Worm (Caenorhabditis elegans) whole organism, late embryonic: ENCODE data around the gene tag-297.

Source experiments
- F13H6.1 ChIP-seq: sonication (generic microtip); optimal IDR thresholded peaks from 2 replicates; lab custom pipeline; 2016; ENCODE audit warnings: missing genetic modification characterization, missing compliant biosample characterization
- T23F11.4 ChIP-seq: fragments of 200-800 bp; sonication (Bioruptor generic); optimal IDR thresholded peaks from 2 replicates; lab custom pipeline; 2018; ENCODE audit warnings: mild to moderate bottlenecking, missing genetic modification characterization, missing compliant biosample characterization
- ahr-1 ChIP-seq: sonication (generic microtip); optimal IDR thresholded peaks from 2 replicates; lab custom pipeline; 2016; ENCODE audit warnings: missing genetic modification characterization, missing compliant biosample characterization
- ama-1 ChIP-seq: fragments of 150-350 bp; optimal IDR thresholded peaks from 2 replicates; lab custom pipeline; 2014
- ceh-14 ChIP-seq: sonication (generic microtip); optimal IDR thresholded peaks from 2 replicates; lab custom pipeline; 2016; ENCODE audit warnings: missing genotype, missing genetic modification characterization, missing compliant biosample characterization
- ceh-19 ChIP-seq: fragments of 200-800 bp; sonication (Bioruptor generic); optimal IDR thresholded peaks from 2 replicates; lab custom pipeline; 2018; ENCODE audit warnings: mild to moderate bottlenecking, missing genetic modification characterization, missing compliant biosample characterization
- ceh-22 ChIP-seq: sonication (generic microtip); optimal IDR thresholded peaks from 2 replicates; lab custom pipeline; 2017; ENCODE audit warnings: missing biosample characterization, missing genetic modification characterization
- ceh-24 ChIP-seq: sonication (generic microtip); optimal IDR thresholded peaks from 2 replicates; lab custom pipeline; 2016; ENCODE audit warnings: mild to moderate bottlenecking, missing genetic modification characterization, missing compliant biosample characterization
- ceh-30 ChIP-seq: fragments of 150-350 bp; optimal IDR thresholded peaks from 2 replicates; lab custom pipeline; 2014; ENCODE audit warnings: missing biosample characterization, missing genetic modification characterization
- ceh-34 ChIP-seq: sonication (generic microtip); optimal IDR thresholded peaks from 2 replicates; lab custom pipeline; 2016; ENCODE audit warnings: mild to moderate bottlenecking, missing genetic modification characterization, missing compliant biosample characterization
- ceh-45 ChIP-seq: fragments of 200-800 bp; sonication (Bioruptor generic); IDR thresholded peaks from 2 replicates; pipeline ENCODE4 v1.3.6; 2022; ENCODE audit warnings: missing genetic modification reagents, missing genetic modification characterization, missing compliant biosample characterization
- ceh-6 ChIP-seq: fragments of 200-800 bp; sonication (Bioruptor generic); optimal IDR thresholded peaks from 2 replicates; lab custom pipeline; 2018; ENCODE audit warnings: mild to moderate bottlenecking, missing genetic modification characterization, missing compliant biosample characterization
- che-1 ChIP-seq: sonication (generic microtip); optimal IDR thresholded peaks from 2 replicates; lab custom pipeline; 2016; ENCODE audit warnings: mild to moderate bottlenecking, missing genetic modification characterization, missing compliant biosample characterization
- ets-4 ChIP-seq: sonication (generic microtip); optimal IDR thresholded peaks from 2 replicates; lab custom pipeline; 2016; ENCODE audit warnings: missing genetic modification characterization, missing compliant biosample characterization
- hlh-15 ChIP-seq: sonication (generic microtip); optimal IDR thresholded peaks from 2 replicates; lab custom pipeline; 2016; ENCODE audit warnings: missing genetic modification characterization, missing compliant biosample characterization
- hlh-6 ChIP-seq: sonication (generic microtip); optimal IDR thresholded peaks from 2 replicates; lab custom pipeline; 2016; ENCODE audit warnings: missing genotype, missing genetic modification characterization, missing compliant biosample characterization
- lin-11 ChIP-seq: fragments of 200-800 bp; sonication (Bioruptor generic); optimal IDR thresholded peaks from 2 replicates; lab custom pipeline; 2018; ENCODE audit warnings: mild to moderate bottlenecking, missing genetic modification characterization, missing compliant biosample characterization
- madf-2 ChIP-seq: sonication (generic microtip); optimal IDR thresholded peaks from 2 replicates; lab custom pipeline; 2017; ENCODE audit warnings: missing genetic modification characterization, missing compliant biosample characterization
- nhr-11 ChIP-seq: fragments of 150-350 bp; optimal IDR thresholded peaks from 2 replicates; lab custom pipeline; 2014; ENCODE audit warnings: missing biosample characterization, missing genetic modification characterization
- nhr-232 ChIP-seq: sonication (generic microtip); optimal IDR thresholded peaks from 2 replicates; lab custom pipeline; 2016; ENCODE audit warnings: missing genetic modification characterization, missing compliant biosample characterization
- npax-4 ChIP-seq: sonication (generic microtip); optimal IDR thresholded peaks from 2 replicates; lab custom pipeline; 2016; ENCODE audit warnings: missing genetic modification characterization, missing compliant biosample characterization
- pat-9 ChIP-seq: fragments of 200-800 bp; sonication (Bioruptor generic); optimal IDR thresholded peaks from 2 replicates; lab custom pipeline; 2018; ENCODE audit warnings: mild to moderate bottlenecking, missing genetic modification characterization, moderate library complexity, missing compliant biosample characterization
- pha-2 ChIP-seq: sonication (generic microtip); optimal IDR thresholded peaks from 2 replicates; lab custom pipeline; 2017; ENCODE audit warnings: mild to moderate bottlenecking, missing genetic modification characterization, missing compliant biosample characterization
- pqm-1 ChIP-seq: sonication (generic microtip); optimal IDR thresholded peaks from 2 replicates; lab custom pipeline; 2016; ENCODE audit warnings: missing genetic modification characterization, missing compliant biosample characterization
- pros-1 ChIP-seq: fragments of 150-350 bp; optimal IDR thresholded peaks from 2 replicates; lab custom pipeline; 2014; ENCODE audit warnings: missing biosample characterization, missing genetic modification reagents, missing genetic modification characterization
- sdc-2 ChIP-seq: sonication (generic microtip); optimal IDR thresholded peaks from 2 replicates; lab custom pipeline; 2016; ENCODE audit warnings: missing genotype, missing genetic modification characterization, missing compliant biosample characterization
- sox-2 ChIP-seq: fragments of 200-800 bp; sonication (Bioruptor generic); IDR thresholded peaks from 2 replicates; pipeline ENCODE4 v1.3.6; 2022; ENCODE audit warnings: missing genetic modification reagents, missing genetic modification characterization, missing compliant biosample characterization
- tbx-2 ChIP-seq: sonication (generic microtip); optimal IDR thresholded peaks from 2 replicates; lab custom pipeline; 2016; ENCODE audit warnings: missing genetic modification characterization, missing compliant biosample characterization
- ttx-3 ChIP-seq: sonication (generic microtip); optimal IDR thresholded peaks from 2 replicates; lab custom pipeline; 2016; ENCODE audit warnings: missing genetic modification reagents, missing genetic modification characterization, missing compliant biosample characterization
- unc-3 ChIP-seq, 2 experiments: fragments of 200-800 bp in 1 of 2; sonication (Bioruptor generic) in 1 of 2; sonication (generic microtip) in 1 of 2; conservative IDR thresholded peaks in 1 of 2; optimal IDR thresholded peaks in 1 of 2; 2 replicates each; pipeline versions ENCODE4 v1.3.6 to Lab custom; 2016 to 2022; ENCODE audit warnings: missing compliant biosample characterization in 2 of 2, missing genetic modification characterization in 2 of 2, missing genetic modification reagents in 1 of 2
- zip-5 ChIP-seq: sonication (generic microtip); optimal IDR thresholded peaks from 2 replicates; lab custom pipeline; 2016; ENCODE audit warnings: missing genetic modification characterization, missing compliant biosample characterization
- ztf-16 ChIP-seq: sonication (generic microtip); optimal IDR thresholded peaks from 2 replicates; lab custom pipeline; 2017; ENCODE audit warnings: missing genetic modification characterization, missing compliant biosample characterization

Gene tag-297

DNA sequence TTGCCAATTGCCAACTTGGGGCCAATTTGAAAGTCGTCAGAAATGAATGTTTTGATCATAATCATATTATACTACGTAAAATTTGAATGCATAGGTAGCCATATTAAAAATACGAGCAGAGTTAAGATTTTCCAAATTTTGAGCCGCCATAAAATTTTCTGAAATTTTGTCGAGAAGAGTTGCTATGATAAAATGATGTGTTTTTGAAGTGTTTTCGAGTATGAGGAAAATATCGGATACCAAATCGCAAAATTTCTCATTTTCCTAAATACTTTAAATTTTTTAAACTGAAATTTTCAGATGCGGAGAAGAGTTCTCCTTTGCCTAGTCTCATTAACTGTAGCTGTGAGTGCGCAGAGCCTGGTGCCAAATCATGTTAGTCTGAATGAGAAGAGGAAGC, at the start of gene tag-297:
Gene tag-297 (plus strand): TSS at position 301 of the 400 bp plus-strand sequence.
- TF ChIP-seq ceh-6 (GFP tag; lab: Kevin White, UChicago) (no peak), T23F11.4 (GFP tag; lab: Kevin White, UChicago) (no peak), unc-3 (GFP tag; conservative IDR thresholded peaks at IDR 0.05; lab: Robert Waterston, UW) (no peak), unc-3 (tag; optimal IDR thresholded peaks at IDR 0.05; lab: Kevin White, UChicago) (no peak), sdc-2 (tag; lab: Kevin White, UChicago) (no peak), ceh-30 (tag; lab: Kevin White, UChicago) (no peak)
- TF ChIP-seq, all 69 proteins: peak for 0

DNA sequence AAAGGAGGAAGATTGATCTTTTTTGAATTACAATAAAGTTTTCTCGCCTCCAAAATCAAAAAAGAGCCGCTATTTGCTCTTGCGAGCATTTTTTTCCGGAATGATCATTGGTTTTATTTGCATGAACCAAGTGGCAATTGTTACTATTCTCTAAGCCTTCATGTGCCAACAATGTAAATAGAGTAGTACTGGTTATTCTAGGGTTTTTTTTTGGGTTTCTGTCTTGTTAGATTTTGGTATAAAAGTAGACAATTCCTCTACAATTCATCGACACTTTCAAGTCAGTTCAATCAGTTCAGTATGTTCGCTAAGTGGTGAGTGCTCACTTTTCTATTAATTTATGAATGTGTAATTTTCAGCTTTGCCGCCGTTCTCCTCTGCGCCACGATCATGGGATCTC, 49.4 kb upstream of the tag-297 start, which contains the start of gene nspb-7:
Gene nspb-7 (plus strand): TSS at position 301 of the 400 bp plus-strand sequence.
- TF ChIP-seq pqm-1 (tag; lab: Kevin White, UChicago) = no peak

DNA sequence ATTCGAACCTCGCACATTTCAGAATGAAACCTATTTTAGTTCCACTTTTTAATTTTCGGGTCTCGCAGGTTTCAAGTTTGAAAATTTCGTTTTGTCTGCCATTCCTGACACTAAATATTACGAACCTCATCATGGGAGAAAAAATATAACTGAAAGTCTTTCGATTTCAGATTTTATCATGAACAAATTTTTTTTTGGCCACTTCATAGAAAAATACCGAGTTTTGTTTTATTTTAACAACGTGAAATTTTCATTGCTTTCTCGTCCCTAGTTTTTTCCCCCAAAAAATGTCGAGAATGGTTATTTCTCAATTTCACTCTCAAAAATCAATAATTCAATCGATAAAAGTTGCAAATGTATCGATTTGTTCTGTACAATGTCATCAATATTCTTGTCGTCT, 48.7 kb upstream of the tag-297 start, which contains the start of gene C01G12.9:
Gene C01G12.9 (plus strand): TSS at position 301 of the 400 bp plus-strand sequence.
- TF ChIP-seq ahr-1 (tag; lab: Kevin White, UChicago) (no peak), F13H6.1 (tag; lab: Kevin White, UChicago) (no peak), ceh-19 (GFP tag; lab: Kevin White, UChicago) (no peak), pat-9 (tag; lab: Kevin White, UChicago) (no peak), zip-5 (tag; lab: Kevin White, UChicago) (no peak), ceh-34 (tag; lab: Kevin White, UChicago) (no peak)

DNA sequence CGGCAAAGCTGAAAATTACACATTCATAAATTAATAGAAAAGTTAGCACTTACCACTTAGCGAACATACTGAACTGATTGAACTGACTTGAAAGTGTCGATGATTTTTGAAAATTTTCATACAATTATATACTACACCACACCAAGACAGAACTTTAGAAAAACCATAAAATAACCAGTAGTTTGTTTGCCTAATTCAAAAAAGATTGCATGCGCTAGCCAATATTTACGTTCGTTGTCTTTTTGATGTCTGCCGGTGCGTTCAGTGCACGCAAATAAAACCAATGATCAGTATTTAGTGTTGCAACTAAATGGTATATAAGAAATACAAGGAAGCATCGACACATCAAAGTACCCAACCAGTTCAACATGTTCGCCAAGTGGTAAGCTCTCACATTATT, 46.9 kb upstream of the tag-297 start, which contains the start of the genes nspb-8 and nspb-9:
Gene nspb-8 (minus strand): TSS at position 101 of the 400 bp plus-strand sequence.
Gene nspb-9 (plus strand): TSS at position 311 of the 400 bp plus-strand sequence.
- TF ChIP-seq ceh-45 (GFP tag; lab: Robert Waterston, UW) (no peak), ceh-22 (tag; lab: Kevin White, UChicago) (no peak), che-1 (tag; lab: Kevin White, UChicago) (no peak), zip-5 (tag; lab: Kevin White, UChicago) (no peak), sox-2 (no peak), ceh-30 (tag; lab: Kevin White, UChicago) (no peak), ama-1 (lab: Kevin White, UChicago) (no peak), unc-3 (GFP tag; conservative IDR thresholded peaks at IDR 0.05; lab: Robert Waterston, UW) (no peak), unc-3 (tag; optimal IDR thresholded peaks at IDR 0.05; lab: Kevin White, UChicago) (no peak), ceh-14 (tag; lab: Kevin White, UChicago) (no peak), F13H6.1 (tag; lab: Kevin White, UChicago) (no peak)
- TF ChIP-seq, all 69 proteins: peak for 0

DNA sequence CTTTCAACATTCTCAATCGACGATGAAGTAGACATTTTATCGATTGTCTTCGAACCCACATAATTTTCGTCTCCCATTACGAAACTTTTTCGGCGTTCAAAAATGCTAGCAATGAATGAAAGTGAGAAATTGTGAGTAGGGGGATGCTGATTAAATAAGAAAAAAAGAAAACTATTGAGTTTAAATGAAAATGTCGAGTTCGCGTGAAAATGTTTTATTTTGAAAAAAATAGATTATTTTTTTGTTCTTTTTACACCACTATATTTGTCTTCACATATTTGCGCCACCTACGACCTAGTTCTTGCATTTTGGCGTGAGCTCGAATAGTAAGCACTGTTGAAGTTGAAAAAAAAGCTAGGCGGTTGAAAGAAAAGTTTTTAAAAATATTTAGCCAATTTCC, 45.2 kb upstream of the tag-297 start, which contains the start of gene C01G12.3:
Gene C01G12.3 (minus strand): TSS at position 101 of the 400 bp plus-strand sequence.
- TF ChIP-seq ets-4 (tag; lab: Kevin White, UChicago) (no peak), npax-4 (tag; lab: Kevin White, UChicago) (no peak), unc-3 (GFP tag; conservative IDR thresholded peaks at IDR 0.05; lab: Robert Waterston, UW) (no peak), unc-3 (tag; optimal IDR thresholded peaks at IDR 0.05; lab: Kevin White, UChicago) (no peak), madf-2 (tag; lab: Kevin White, UChicago) (no peak), ceh-22 (tag; lab: Kevin White, UChicago) (no peak), T23F11.4 (GFP tag; lab: Kevin White, UChicago) (no peak), ceh-14 (tag; lab: Kevin White, UChicago) (no peak), F13H6.1 (tag; lab: Kevin White, UChicago) (no peak), pha-2 (tag; lab: Kevin White, UChicago) (no peak), nhr-232 (tag; lab: Kevin White, UChicago) (no peak), tbx-2 (tag; lab: Kevin White, UChicago) (no peak), hlh-15 (tag; lab: Kevin White, UChicago) (no peak), ceh-24 (tag; lab: Kevin White, UChicago) (no peak), lin-11 (tag; lab: Kevin White, UChicago) (no peak), ttx-3 (tag; lab: Kevin White, UChicago) (no peak), ztf-16 (tag; lab: Kevin White, UChicago) (no peak), hlh-6 (tag; lab: Kevin White, UChicago) (no peak), nhr-11 (tag; lab: Kevin White, UChicago) (no peak), zip-5 (tag; lab: Kevin White, UChicago) (no peak), pros-1 (no peak)
